Fruit fly (Drosophila melanogaster) whole organism, prepupa: ENCODE data around the gene CG18259.

Experiments
- Blimp-1 ChIP-seq: fragments of 200-800 bp; sonication (Bioruptor generic); optimal IDR thresholded peaks from 3 replicates; lab custom pipeline; 2017; ENCODE audit warnings: missing biosample characterization, missing genetic modification characterization, mild to moderate bottlenecking, moderate library complexity, missing genetic modification reagents
- CG11294 ChIP-seq: fragments of 200-800 bp; sonication (Bioruptor generic); IDR thresholded peaks from 2 replicates; pipeline ENCODE4 v1.3.6; 2022; ENCODE audit warnings: missing biosample characterization, missing genetic modification characterization
- CG11762 ChIP-seq: fragments of 200-800 bp; sonication (Bioruptor generic); optimal IDR thresholded peaks from 3 replicates; lab custom pipeline; 2016; ENCODE audit warnings: missing biosample characterization, missing genetic modification characterization; ENCODE audit not compliant: insufficient read depth
- CG11902 ChIP-seq: fragments of 200-800 bp; sonication (Bioruptor generic); optimal IDR thresholded peaks from 3 replicates; lab custom pipeline; 2016; ENCODE audit warnings: missing biosample characterization, missing genetic modification characterization
- CG15336 ChIP-seq: fragments of 200-800 bp; sonication (Bioruptor generic); IDR thresholded peaks from 2 replicates; pipeline ENCODE4 v1.3.6; 2022; ENCODE audit warnings: missing biosample characterization, missing genetic modification characterization
- CG1621 ChIP-seq: fragments of 200-800 bp; sonication (Bioruptor generic); optimal IDR thresholded peaks from 3 replicates; lab custom pipeline; 2018; ENCODE audit warnings: missing biosample characterization, mild to moderate bottlenecking, missing genetic modification characterization
- CG3032 ChIP-seq: fragments of 200-800 bp; optimal IDR thresholded peaks from 2 replicates; lab custom pipeline; 2019; ENCODE audit warnings: missing biosample characterization, mild to moderate bottlenecking, missing genetic modification characterization, moderate library complexity
- CG31627 ChIP-seq: fragments of 200-800 bp; sonication (Bioruptor generic); optimal IDR thresholded peaks from 3 replicates; lab custom pipeline; 2016; ENCODE audit warnings: missing biosample characterization, missing genetic modification characterization
- CG32006 ChIP-seq: fragments of 200-800 bp; sonication (Bioruptor generic); optimal IDR thresholded peaks from 3 replicates; lab custom pipeline; 2017; ENCODE audit warnings: missing biosample characterization, mild to moderate bottlenecking, missing genetic modification characterization
- CG34406 ChIP-seq: fragments of 200-800 bp; sonication (Bioruptor generic); optimal IDR thresholded peaks from 3 replicates; lab custom pipeline; 2016; ENCODE audit warnings: missing biosample characterization, missing genetic modification characterization
- CG3919 ChIP-seq: fragments of 200-800 bp; sonication (Bioruptor generic); optimal IDR thresholded peaks from 3 replicates; lab custom pipeline; 2016; ENCODE audit warnings: missing biosample characterization, missing genetic modification characterization
- CG4318 ChIP-seq: fragments of 200-800 bp; sonication (Bioruptor generic); optimal IDR thresholded peaks from 3 replicates; lab custom pipeline; 2017; ENCODE audit warnings: missing biosample characterization, mild to moderate bottlenecking, missing genetic modification characterization
- CG6163 ChIP-seq: fragments of 200-800 bp; sonication (Bioruptor generic); IDR thresholded peaks from 3 replicates; pipeline ENCODE4 v1.3.6; 2022; ENCODE audit warnings: missing biosample characterization, missing genetic modification characterization
- CG6276 ChIP-seq: fragments of 200-800 bp; sonication (Bioruptor generic); optimal IDR thresholded peaks from 2 replicates; lab custom pipeline; 2017; ENCODE audit warnings: missing biosample characterization, mild to moderate bottlenecking, missing genetic modification characterization
- CG6808 ChIP-seq: fragments of 200-800 bp; sonication (Bioruptor generic); optimal IDR thresholded peaks from 3 replicates; lab custom pipeline; 2017; ENCODE audit warnings: missing biosample characterization, missing genetic modification characterization, mild to moderate bottlenecking, moderate library complexity, missing genetic modification reagents
- CG6854 ChIP-seq: fragments of 200-800 bp; sonication (Bioruptor generic); optimal IDR thresholded peaks from 2 replicates; lab custom pipeline; 2017; ENCODE audit warnings: missing biosample characterization, mild to moderate bottlenecking, missing genetic modification characterization
- CG8119 ChIP-seq: fragments of 200-800 bp; sonication (Bioruptor generic); IDR thresholded peaks from 3 replicates; pipeline ENCODE4 v1.3.6; 2022; ENCODE audit warnings: missing biosample characterization, missing genetic modification characterization
- CG9139 ChIP-seq: fragments of 200-800 bp; sonication (Bioruptor generic); optimal IDR thresholded peaks from 3 replicates; lab custom pipeline; 2017; ENCODE audit warnings: missing biosample characterization, mild to moderate bottlenecking, missing genetic modification characterization
- Eip75B ChIP-seq: fragments of 200-800 bp; sonication (Bioruptor generic); optimal IDR thresholded peaks from 3 replicates; lab custom pipeline; 2016; ENCODE audit warnings: missing biosample characterization, missing genetic modification characterization
- Eip78C ChIP-seq: fragments of 200-800 bp; sonication (Bioruptor generic); peaks from one replicate; lab custom pipeline; 2016; ENCODE audit warnings: missing biosample characterization, missing genetic modification characterization
- Eip93F ChIP-seq: fragments of 200-800 bp; sonication (Bioruptor generic); optimal IDR thresholded peaks from 2 replicates; lab custom pipeline; 2016; ENCODE audit warnings: missing biosample characterization, mild to moderate bottlenecking, missing genetic modification characterization
- Ets96B ChIP-seq: fragments of 200-800 bp; optimal IDR thresholded peaks from 2 replicates; lab custom pipeline; 2019; ENCODE audit warnings: missing biosample characterization, mild to moderate bottlenecking, missing genetic modification characterization, moderate library complexity
- Hr38 ChIP-seq: sonication (Bioruptor generic); optimal IDR thresholded peaks from 2 replicates; lab custom pipeline; 2016; ENCODE audit warnings: missing biosample characterization, missing genetic modification characterization
- Hr39 ChIP-seq: fragments of 200-800 bp; sonication (Bioruptor generic); optimal IDR thresholded peaks from 2 replicates; lab custom pipeline; 2016; ENCODE audit warnings: missing biosample characterization, missing genetic modification characterization
- Hr4 ChIP-seq: fragments of 200-800 bp; sonication (Bioruptor generic); optimal IDR thresholded peaks from 3 replicates; lab custom pipeline; 2016; ENCODE audit warnings: missing biosample characterization, missing genetic modification characterization
- Lpt ChIP-seq: fragments of 200-800 bp; sonication (Bioruptor generic); optimal IDR thresholded peaks from 3 replicates; lab custom pipeline; 2016; ENCODE audit warnings: missing biosample characterization, missing genetic modification characterization
- Met ChIP-seq: fragments of 200-800 bp; sonication (Bioruptor generic); optimal IDR thresholded peaks from 3 replicates; lab custom pipeline; 2016; ENCODE audit warnings: missing biosample characterization, missing genetic modification characterization
- Smox ChIP-seq: fragments of 200-800 bp; sonication (Bioruptor generic); optimal IDR thresholded peaks from 3 replicates; lab custom pipeline; 2016; ENCODE audit warnings: missing biosample characterization, missing genetic modification characterization
- Sox102F ChIP-seq: fragments of 200-800 bp; sonication (Bioruptor generic); optimal IDR thresholded peaks from 2 replicates; lab custom pipeline; 2016; ENCODE audit warnings: missing biosample characterization, mild to moderate bottlenecking, missing genetic modification characterization
- Sox14 ChIP-seq: fragments of 200-800 bp; sonication (Bioruptor generic); optimal IDR thresholded peaks from 3 replicates; lab custom pipeline; 2016; ENCODE audit warnings: missing biosample characterization, missing genetic modification characterization
- achi ChIP-seq: fragments of 200-800 bp; sonication (Bioruptor generic); optimal IDR thresholded peaks from 3 replicates; lab custom pipeline; 2016; ENCODE audit warnings: missing biosample characterization, missing genetic modification characterization
- acj6 ChIP-seq: fragments of 200-800 bp; sonication (Bioruptor generic); optimal IDR thresholded peaks from 3 replicates; lab custom pipeline; 2016; ENCODE audit warnings: missing biosample characterization, missing genetic modification characterization
- cyc ChIP-seq: fragments of 200-800 bp; sonication (Bioruptor generic); optimal IDR thresholded peaks from 3 replicates; lab custom pipeline; 2016; ENCODE audit warnings: missing biosample characterization, missing genetic modification characterization
- dac ChIP-seq: fragments of 200-800 bp; sonication (Bioruptor generic); optimal IDR thresholded peaks from 2 replicates; lab custom pipeline; 2017; ENCODE audit warnings: missing biosample characterization, mild to moderate bottlenecking, missing genetic modification characterization
- esn ChIP-seq: fragments of 200-800 bp; sonication (Bioruptor generic); optimal IDR thresholded peaks from 2 replicates; lab custom pipeline; 2016; ENCODE audit warnings: missing biosample characterization, mild to moderate bottlenecking, missing genetic modification characterization, moderate library complexity
- fd85E ChIP-seq: fragments of 200-800 bp; sonication (Bioruptor generic); optimal IDR thresholded peaks from 3 replicates; lab custom pipeline; 2016; ENCODE audit warnings: missing biosample characterization, missing genetic modification characterization
- fkh ChIP-seq: fragments of 200-800 bp; sonication (Bioruptor generic); optimal IDR thresholded peaks from 3 replicates; lab custom pipeline; 2017; ENCODE audit warnings: missing biosample characterization, mild to moderate bottlenecking, missing genetic modification characterization, moderate library complexity
- lz ChIP-seq: fragments of 200-800 bp; sonication (Bioruptor generic); optimal IDR thresholded peaks from 3 replicates; lab custom pipeline; 2016; ENCODE audit warnings: missing biosample characterization, missing genetic modification characterization
- net ChIP-seq: fragments of 200-800 bp; sonication (Bioruptor generic); optimal IDR thresholded peaks from 3 replicates; lab custom pipeline; 2016; ENCODE audit warnings: missing biosample characterization, missing genetic modification characterization
- pdm3 ChIP-seq: fragments of 200-800 bp; sonication (Bioruptor generic); optimal IDR thresholded peaks from 3 replicates; lab custom pipeline; 2016; ENCODE audit warnings: missing biosample characterization, missing genetic modification characterization
- ss ChIP-seq, 2 experiments: fragments of 200-800 bp; sonication (Bioruptor generic); optimal IDR thresholded peaks; 2 replicates in 1 of 2; 3 replicates in 1 of 2; lab custom pipeline; 2017 to 2018; ENCODE audit warnings: mild to moderate bottlenecking in 2 of 2, missing biosample characterization in 2 of 2, missing genetic modification characterization in 2 of 2, moderate library complexity in 1 of 2
- topi ChIP-seq: fragments of 200-800 bp; sonication (Bioruptor generic); optimal IDR thresholded peaks from 3 replicates; lab custom pipeline; 2016; ENCODE audit warnings: missing biosample characterization, missing genetic modification characterization
- vri ChIP-seq: fragments of 200-800 bp; sonication (Bioruptor generic); optimal IDR thresholded peaks from 3 replicates; lab custom pipeline; 2016; ENCODE audit warnings: missing biosample characterization, mild to moderate bottlenecking, missing genetic modification characterization

CG18259 gene

DNA sequence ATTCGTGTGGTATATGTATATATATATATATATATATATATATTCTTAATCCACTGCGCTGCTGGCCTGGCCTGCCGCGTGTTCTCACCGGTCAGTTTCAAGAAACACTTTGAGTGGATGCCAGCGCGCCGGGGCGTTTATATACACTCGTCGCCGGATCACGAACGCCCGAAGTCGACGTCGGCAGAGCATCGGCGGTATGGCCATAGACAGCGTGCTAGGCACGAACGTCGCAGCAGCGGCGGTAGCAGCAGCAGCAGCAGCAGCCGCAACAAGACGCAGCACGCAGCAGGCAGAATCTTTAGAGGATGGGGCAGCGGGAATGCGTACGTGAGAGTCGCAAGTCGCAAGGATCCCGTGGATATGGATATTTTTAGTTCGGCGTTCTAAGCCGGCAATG lies 14.3 kb upstream of the CG18259 start, which contains the start of gene bnb:
Gene bnb, minus strand, starts transcription at position 121 of the 400 bp plus-strand sequence.
- TF ChIP-seq CG8119 (GFP tag; lab: Robert Waterston, UW) (no peak), CG9139 (GFP tag; lab: Kevin White, UChicago) (peak; percentile 3), CG3032 (tag; lab: Kevin White, UChicago) (no peak), fd85E (GFP tag; lab: Kevin White, UChicago) (no peak), CG1621 (tag; lab: Kevin White, UChicago) (no peak), topi (GFP tag; lab: Kevin White, UChicago) (no peak), Blimp-1 (GFP tag; lab: Kevin White, UChicago) (no peak), CG32006 (GFP tag; lab: Kevin White, UChicago) (no peak), Sox102F (GFP tag; lab: Kevin White, UChicago) (no peak), vri (GFP tag; lab: Kevin White, UChicago) (no peak), Eip78C (GFP tag; lab: Kevin White, UChicago) (peak; percentile 27), ss (GFP tag; optimal IDR thresholded peaks at IDR 0.05; lab: Kevin White, UChicago) (peak in 1 of 2 experiments; percentile 14), CG11294 (no peak), CG6276 (GFP tag; lab: Kevin White, UChicago) (no peak), CG11902 (GFP tag; lab: Kevin White, UChicago) (no peak)
- TF ChIP-seq, all 60 proteins: peak for 3

DNA sequence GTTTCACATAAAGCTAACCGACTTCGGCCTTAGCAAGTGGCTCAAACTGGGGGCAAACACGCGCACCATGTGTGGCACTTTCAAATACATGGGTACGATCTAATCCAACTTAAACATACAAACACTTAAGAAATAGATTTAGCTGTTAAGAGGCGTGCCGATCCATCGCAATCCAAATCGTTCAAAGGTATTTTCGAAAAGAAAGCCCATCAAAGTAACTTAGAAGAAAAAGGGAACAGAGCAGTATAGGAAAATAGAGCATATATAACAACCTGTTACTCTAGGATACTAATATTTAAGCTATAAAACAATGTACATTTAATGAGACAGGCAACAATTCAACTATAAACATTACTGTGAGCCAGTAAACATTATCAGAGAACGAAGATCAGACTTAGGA lies 8.1 kb upstream of the CG18259 start, which contains the start of gene Atg101:
Gene Atg101, plus strand, starts transcription at position 301 of the 400 bp plus-strand sequence.
- no peak for TF ChIP-seq CG15336 (GFP tag; lab: Robert Waterston, UW)
- no peak for TF ChIP-seq CG6854 (GFP tag; lab: Kevin White, UChicago)
- no peak for TF ChIP-seq CG3919 (GFP tag; lab: Kevin White, UChicago)
- TF ChIP-seq Ets96B, result no peak
- no peak for TF ChIP-seq CG6808 (GFP tag; lab: Kevin White, UChicago)
- TF ChIP-seq, all 60 proteins: peak for 0

DNA sequence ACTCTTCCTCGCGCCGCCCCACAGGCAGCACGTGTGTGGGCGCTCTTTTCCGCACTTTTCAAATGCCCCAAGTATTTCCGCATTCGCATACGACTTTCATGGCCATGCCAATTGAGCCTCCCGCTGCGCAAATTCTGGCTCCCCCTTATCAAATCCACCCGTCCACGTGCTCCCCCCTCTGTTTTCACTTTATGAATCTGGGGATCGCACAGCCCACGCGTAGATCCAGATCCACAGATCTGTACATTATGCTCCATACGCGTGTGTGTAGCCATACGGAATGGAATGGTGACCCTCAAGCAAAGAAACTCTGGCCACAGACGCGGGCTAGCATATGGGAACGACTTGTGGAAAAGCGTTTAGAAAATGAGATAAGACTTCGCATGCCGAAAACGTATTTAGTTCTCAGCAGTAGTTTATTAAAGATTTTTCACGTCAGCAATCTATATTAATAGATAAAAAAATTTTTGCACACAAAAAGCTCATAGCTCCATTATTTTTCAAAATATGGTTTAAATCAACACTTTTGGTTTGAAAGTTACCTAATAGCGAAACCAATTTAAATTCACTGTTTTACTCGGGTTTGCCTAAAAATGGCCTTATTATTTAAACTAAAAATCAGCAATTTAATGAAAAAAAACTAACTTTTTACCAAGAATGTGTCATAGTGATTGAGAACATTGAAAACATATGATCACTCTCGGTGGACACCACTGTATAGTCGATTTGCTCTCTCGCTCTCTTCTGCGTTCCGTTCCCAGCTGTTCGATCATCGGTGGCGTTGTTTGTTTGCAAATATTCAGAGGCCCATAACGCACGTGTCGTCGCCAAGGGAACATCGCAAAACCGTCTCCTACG lies 6.3 kb upstream of the CG18259 start:
- TF ChIP-seq CG31627 (GFP tag; lab: Kevin White, UChicago) (peak; percentile 55), Hr39 (GFP tag; lab: Kevin White, UChicago) (peak; percentile 67), Met (GFP tag; lab: Kevin White, UChicago) (peak; percentile 76), Smox (GFP tag; lab: Kevin White, UChicago) (peak; percentile 54), achi (GFP tag; lab: Kevin White, UChicago) (peak; percentile 65), fkh (peak; percentile 23), CG34406 (GFP tag; lab: Kevin White, UChicago) (peak; percentile 62), dac (GFP tag; lab: Kevin White, UChicago) (peak; percentile 57), Eip75B (GFP tag; lab: Kevin White, UChicago) (peak; percentile 78), Sox102F (GFP tag; lab: Kevin White, UChicago) (peak; percentile 71), Ets96B (peak; percentile 30), esn (GFP tag; lab: Kevin White, UChicago) (peak; percentile 78), Eip93F (no peak), Hr38 (GFP tag; lab: Kevin White, UChicago) (no peak), Eip78C (GFP tag; lab: Kevin White, UChicago) (peak; percentile 93), CG11902 (GFP tag; lab: Kevin White, UChicago) (peak; percentile 8), acj6 (peak; percentile 60), net (GFP tag; lab: Kevin White, UChicago) (peak; percentile 68), Sox14 (GFP tag; lab: Kevin White, UChicago) (peak; percentile 65), CG3032 (tag; lab: Kevin White, UChicago) (peak; percentile 40), CG6808 (GFP tag; lab: Kevin White, UChicago) (peak; percentile 42), Hr4 (GFP tag; lab: Kevin White, UChicago) (peak; percentile 74), CG3919 (GFP tag; lab: Kevin White, UChicago) (peak; percentile 60), topi (GFP tag; lab: Kevin White, UChicago) (peak; percentile 69), CG15336 (GFP tag; lab: Robert Waterston, UW) (peak; percentile 32; the same call in 1 of the 2 replicates), pdm3 (peak; percentile 75), Lpt (GFP tag; lab: Kevin White, UChicago) (peak; percentile 34), CG11762 (peak; percentile 8), lz (GFP tag; lab: Kevin White, UChicago) (peak; percentile 61), CG8119 (GFP tag; lab: Robert Waterston, UW) (peak; percentile 55; the same call in 2 of the 3 replicates), CG4318 (GFP tag; lab: Kevin White, UChicago) (peak; percentile 67), cyc (GFP tag; lab: Kevin White, UChicago) (peak; percentile 48), CG6163 (GFP tag; lab: Robert Waterston, UW) (no peak; the same call in 2 of the 3 replicates), ss (GFP tag; optimal IDR thresholded peaks at IDR 0.05; lab: Kevin White, UChicago) (peak; percentile 29 to 33)
